Worm (Caenorhabditis elegans): ENCODE results near the gene lin-23.
A peak's percentile ranks its signal among the peaks of the same experiment; 100 is the strongest.

The lin-23 gene

ce11 chrII:6344513-6344912 lies 26.6 kb upstream of the lin-23 start:
- TF ChIP-seq ztf-3 (GFP tag; optimal IDR thresholded peaks at IDR 0.05) (no peak), attf-3 (GFP tag; conservative IDR thresholded peaks at IDR 0.05) (no peak), pbrm-1 (GFP tag; IDR thresholded peaks at IDR 0.05) (no peak), let-526 (GFP tag; IDR thresholded peaks at IDR 0.05) (no peak), Y79H2A.3 (GFP tag; conservative IDR thresholded peaks at IDR 0.05) (no peak), madf-3 (GFP tag; IDR thresholded peaks at IDR 0.05) (no peak), Y67H2A.10 (GFP tag; conservative IDR thresholded peaks at IDR 0.05) (no peak), ets-4 (GFP tag; optimal IDR thresholded peaks at IDR 0.05) (no peak), nfya-2 (GFP tag; IDR thresholded peaks at IDR 0.05) (no peak), aptf-3 (GFP tag; IDR thresholded peaks at IDR 0.05) (no peak)

- TF ChIP-seq hsf-1 (GFP tag; IDR thresholded peaks at IDR 0.05) (no peak), hlh-12 (tag; optimal IDR thresholded peaks at IDR 0.05) (no peak), nhr-120 (GFP tag; IDR thresholded peaks at IDR 0.05) (no peak), madf-8 (GFP tag; conservative IDR thresholded peaks at IDR 0.05) (no peak), F55B11.4 (tag; optimal IDR thresholded peaks at IDR 0.05; ENCODE audit: borderline replicate concordance, insufficient read depth) (no peak), Y95B8A.8 (GFP tag; IDR thresholded peaks at IDR 0.05) (no peak)
Measured at ce11 chrII:6345195-6346158, 25.6 kb upstream of the lin-23 start, which contains the start of gene C32D5.8. C32D5.8 (minus strand) TSS chrII:6345964.

DNA sequence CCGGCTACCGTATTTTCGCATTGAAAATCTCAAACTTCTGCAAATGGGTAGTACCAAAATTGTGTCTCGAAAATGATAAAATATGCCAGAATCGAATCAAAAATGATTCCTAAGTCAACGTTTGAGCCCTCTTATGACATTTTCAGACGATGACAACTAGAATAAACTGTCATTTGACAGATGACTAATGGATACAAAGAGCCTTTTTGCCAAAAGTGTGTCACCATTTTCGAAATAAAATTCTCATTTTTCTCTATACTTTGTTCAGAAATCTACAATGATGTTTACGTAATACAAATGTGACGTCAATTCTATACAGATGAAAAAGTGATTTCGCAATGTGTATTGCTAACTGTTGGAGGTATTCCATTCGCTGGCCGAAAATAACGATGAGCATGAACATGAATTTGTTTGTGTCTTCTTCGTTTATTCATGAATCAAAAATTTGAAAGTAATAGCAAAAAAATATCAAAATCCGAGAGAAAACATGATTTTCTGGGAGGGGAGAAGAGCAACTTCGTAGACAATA lies 24.5 kb upstream of the lin-23 start:
- TF ChIP-seq Y53F4B.3 (GFP tag; IDR thresholded peaks at IDR 0.05): no peak
- TF ChIP-seq mel-28 (tag; optimal IDR thresholded peaks at IDR 0.05; ENCODE audit: borderline replicate concordance): peak; percentile 75
- no peak for TF ChIP-seq bed-2 (GFP tag; IDR thresholded peaks at IDR 0.05)
- peak; percentile 55 for TF ChIP-seq ets-4 (GFP tag; optimal IDR thresholded peaks at IDR 0.05)
- TF ChIP-seq ceh-40 (GFP tag; IDR thresholded peaks at IDR 0.05): no peak
- no peak for TF ChIP-seq lsl-1 (GFP tag; optimal IDR thresholded peaks at IDR 0.05)
- peak; percentile 39 for TF ChIP-seq F22D6.2 (tag; optimal IDR thresholded peaks at IDR 0.05)
- no peak for TF ChIP-seq B0019.2 (GFP tag; conservative IDR thresholded peaks at IDR 0.05)
- peak; percentile 57 for TF ChIP-seq lin-54 (GFP tag; optimal IDR thresholded peaks at IDR 0.05)
- peak; percentile 71 for TF ChIP-seq somi-1 (GFP tag; optimal IDR thresholded peaks at IDR 0.05)
- TF ChIP-seq hlh-26 (GFP tag; conservative IDR thresholded peaks at IDR 0.05): no peak
- peak; percentile 46 for TF ChIP-seq pha-4 (tag; optimal IDR thresholded peaks at IDR 0.05)
- TF ChIP-seq F52B5.7 (tag; optimal IDR thresholded peaks at IDR 0.05): peak; percentile 85
- peak; percentile 40 for TF ChIP-seq ztf-18 (tag; optimal IDR thresholded peaks at IDR 0.05)
- TF ChIP-seq Y95B8A.8 (GFP tag; IDR thresholded peaks at IDR 0.05): peak; percentile 60; the same call in 1 of the 2 replicates
- TF ChIP-seq Y56A3A.18 (GFP tag; IDR thresholded peaks at IDR 0.05): peak; percentile 83; the same call in 1 of the 2 replicates
- TF ChIP-seq egrh-3 (GFP tag; IDR thresholded peaks at IDR 0.05): no peak
- TF ChIP-seq Y53G8AR.9 (GFP tag; conservative IDR thresholded peaks at IDR 0.05): peak; percentile 97
- TF ChIP-seq C06A6.2 (GFP tag; conservative IDR thresholded peaks at IDR 0.05): peak; percentile 67
- no peak for TF ChIP-seq efl-1 (GFP tag; optimal IDR thresholded peaks at IDR 0.05)
- TF ChIP-seq zim-3 (tag; optimal IDR thresholded peaks at IDR 0.05): peak; percentile 90
- TF ChIP-seq sdz-38 (tag; optimal IDR thresholded peaks at IDR 0.05): no peak
- no peak for TF ChIP-seq ztf-6 (GFP tag; IDR thresholded peaks at IDR 0.05)
- TF ChIP-seq ekl-4 (GFP tag; IDR thresholded peaks at IDR 0.05): peak; percentile 73; the same call in 1 of the 2 replicates
- TF ChIP-seq F57A8.1 (GFP tag; optimal IDR thresholded peaks at IDR 0.05): no peak
- TF ChIP-seq sea-2 (GFP tag; IDR thresholded peaks at IDR 0.05): no peak
- TF ChIP-seq let-526 (GFP tag; IDR thresholded peaks at IDR 0.05): peak; percentile 62; the same call in 1 of the 2 replicates
- no peak for TF ChIP-seq egl-44 (GFP tag; IDR thresholded peaks at IDR 0.05)
- TF ChIP-seq rec-8 (tag; optimal IDR thresholded peaks at IDR 0.05): peak in 1 of 2 experiments; percentile 10
- TF ChIP-seq ztf-26 (tag; optimal IDR thresholded peaks at IDR 0.05): peak; percentile 62
- no peak; the same call in 1 of the 2 replicates for TF ChIP-seq Y79H2A.3 (GFP tag; conservative IDR thresholded peaks at IDR 0.05)

Data from whole organism, young adult.